Worm (Caenorhabditis elegans) whole organism, late embryonic: ENCODE measurements around the gene K10C9.4.

Experiments
- C38D4.7 ChIP-seq: fragments of 200-800 bp; sonication (Bioruptor generic); optimal IDR thresholded peaks from 2 replicates; lab custom pipeline; 2018; ENCODE audit warnings: mild to moderate bottlenecking, missing genetic modification characterization, moderate library complexity, missing compliant biosample characterization
- F13H6.1 ChIP-seq: sonication (generic microtip); optimal IDR thresholded peaks from 2 replicates; lab custom pipeline; 2016; ENCODE audit warnings: missing genetic modification characterization, missing compliant biosample characterization
- Y22D7AL.16 ChIP-seq: sonication (generic microtip); optimal IDR thresholded peaks from 2 replicates; lab custom pipeline; 2016; ENCODE audit warnings: missing genetic modification characterization, missing compliant biosample characterization
- ama-1 ChIP-seq: fragments of 150-350 bp; optimal IDR thresholded peaks from 2 replicates; lab custom pipeline; 2014
- ceh-19 ChIP-seq: fragments of 200-800 bp; sonication (Bioruptor generic); optimal IDR thresholded peaks from 2 replicates; lab custom pipeline; 2018; ENCODE audit warnings: mild to moderate bottlenecking, missing genetic modification characterization, missing compliant biosample characterization
- ceh-2 ChIP-seq: sonication (generic microtip); optimal IDR thresholded peaks from 2 replicates; lab custom pipeline; 2016; ENCODE audit warnings: missing genotype, missing genetic modification characterization, missing compliant biosample characterization
- ceh-22 ChIP-seq: sonication (generic microtip); optimal IDR thresholded peaks from 2 replicates; lab custom pipeline; 2017; ENCODE audit warnings: missing biosample characterization, missing genetic modification characterization
- ceh-24 ChIP-seq: sonication (generic microtip); optimal IDR thresholded peaks from 2 replicates; lab custom pipeline; 2016; ENCODE audit warnings: mild to moderate bottlenecking, missing genetic modification characterization, missing compliant biosample characterization
- ceh-30 ChIP-seq: fragments of 150-350 bp; optimal IDR thresholded peaks from 2 replicates; lab custom pipeline; 2014; ENCODE audit warnings: missing biosample characterization, missing genetic modification characterization
- ceh-45 ChIP-seq: fragments of 200-800 bp; sonication (Bioruptor generic); IDR thresholded peaks from 2 replicates; pipeline ENCODE4 v1.3.6; 2022; ENCODE audit warnings: missing genetic modification reagents, missing genetic modification characterization, missing compliant biosample characterization
- ceh-6 ChIP-seq: fragments of 200-800 bp; sonication (Bioruptor generic); optimal IDR thresholded peaks from 2 replicates; lab custom pipeline; 2018; ENCODE audit warnings: mild to moderate bottlenecking, missing genetic modification characterization, missing compliant biosample characterization
- elt-2 ChIP-seq: sonication (generic microtip); optimal IDR thresholded peaks from 2 replicates; lab custom pipeline; 2016; ENCODE audit warnings: missing genetic modification reagents, missing genetic modification characterization, missing compliant biosample characterization
- fax-1 ChIP-seq: sonication (generic microtip); optimal IDR thresholded peaks from 2 replicates; lab custom pipeline; 2016; ENCODE audit warnings: missing genotype, missing genetic modification characterization, missing compliant biosample characterization
- fkh-10 ChIP-seq: fragments of 150-350 bp; optimal IDR thresholded peaks from 2 replicates; lab custom pipeline; 2014; ENCODE audit warnings: missing biosample characterization, missing genetic modification reagents, missing genetic modification characterization
- fkh-6 ChIP-seq: sonication (generic microtip); optimal IDR thresholded peaks from 2 replicates; lab custom pipeline; 2016; ENCODE audit warnings: missing genetic modification characterization, missing compliant biosample characterization
- gmeb-2 ChIP-seq: sonication (generic microtip); optimal IDR thresholded peaks from 2 replicates; lab custom pipeline; 2016; ENCODE audit warnings: missing genetic modification characterization, inconsistent platforms, missing compliant biosample characterization
- hlh-13 ChIP-seq: fragments of 200-800 bp; sonication (Bioruptor generic); optimal IDR thresholded peaks from 2 replicates; lab custom pipeline; 2018; ENCODE audit warnings: mild to moderate bottlenecking, missing genetic modification characterization, missing compliant biosample characterization
- hlh-15 ChIP-seq: sonication (generic microtip); optimal IDR thresholded peaks from 2 replicates; lab custom pipeline; 2016; ENCODE audit warnings: missing genetic modification characterization, missing compliant biosample characterization
- hlh-8 ChIP-seq: sonication (generic microtip); optimal IDR thresholded peaks from 2 replicates; lab custom pipeline; 2016; ENCODE audit warnings: missing genotype, missing genetic modification characterization, missing compliant biosample characterization
- madf-2 ChIP-seq: sonication (generic microtip); optimal IDR thresholded peaks from 2 replicates; lab custom pipeline; 2017; ENCODE audit warnings: missing genetic modification characterization, missing compliant biosample characterization
- nfya-1 ChIP-seq: sonication (generic microtip); optimal IDR thresholded peaks from 2 replicates; lab custom pipeline; 2017; ENCODE audit warnings: missing genetic modification characterization, mild to moderate bottlenecking, missing compliant biosample characterization, antibody characterized with exemption, moderate library complexity
- nhr-11 ChIP-seq: fragments of 150-350 bp; optimal IDR thresholded peaks from 2 replicates; lab custom pipeline; 2014; ENCODE audit warnings: missing biosample characterization, missing genetic modification characterization
- odd-2 ChIP-seq: sonication (generic microtip); optimal IDR thresholded peaks from 2 replicates; lab custom pipeline; 2017; ENCODE audit warnings: antibody characterized with exemption, mild to moderate bottlenecking, missing genetic modification characterization, missing compliant biosample characterization
- pat-9 ChIP-seq: fragments of 200-800 bp; sonication (Bioruptor generic); optimal IDR thresholded peaks from 2 replicates; lab custom pipeline; 2018; ENCODE audit warnings: mild to moderate bottlenecking, missing genetic modification characterization, moderate library complexity, missing compliant biosample characterization
- pha-2 ChIP-seq: sonication (generic microtip); optimal IDR thresholded peaks from 2 replicates; lab custom pipeline; 2017; ENCODE audit warnings: mild to moderate bottlenecking, missing genetic modification characterization, missing compliant biosample characterization
- pha-4 ChIP-seq: fragments of 150-350 bp; optimal IDR thresholded peaks from 2 replicates; lab custom pipeline; 2018; ENCODE audit warnings: missing biosample characterization, missing genetic modification reagents, missing genetic modification characterization
- ref-2 ChIP-seq: sonication (generic microtip); optimal IDR thresholded peaks from 2 replicates; lab custom pipeline; 2016; ENCODE audit warnings: missing genetic modification characterization, missing compliant biosample characterization
- sdc-2 ChIP-seq: sonication (generic microtip); optimal IDR thresholded peaks from 2 replicates; lab custom pipeline; 2016; ENCODE audit warnings: missing genotype, missing genetic modification characterization, missing compliant biosample characterization
- sox-2 ChIP-seq: fragments of 200-800 bp; sonication (Bioruptor generic); IDR thresholded peaks from 2 replicates; pipeline ENCODE4 v1.3.6; 2022; ENCODE audit warnings: missing genetic modification reagents, missing genetic modification characterization, missing compliant biosample characterization
- sox-4 ChIP-seq: sonication (generic microtip); optimal IDR thresholded peaks from 2 replicates; lab custom pipeline; 2017; ENCODE audit warnings: mild to moderate bottlenecking, missing genetic modification characterization, inconsistent platforms, missing compliant biosample characterization
- tbx-2 ChIP-seq: sonication (generic microtip); optimal IDR thresholded peaks from 2 replicates; lab custom pipeline; 2016; ENCODE audit warnings: missing genetic modification characterization, missing compliant biosample characterization
- ttx-3 ChIP-seq: sonication (generic microtip); optimal IDR thresholded peaks from 2 replicates; lab custom pipeline; 2016; ENCODE audit warnings: missing genetic modification reagents, missing genetic modification characterization, missing compliant biosample characterization
- unc-3 ChIP-seq, 2 experiments: fragments of 200-800 bp in 1 of 2; sonication (Bioruptor generic) in 1 of 2; sonication (generic microtip) in 1 of 2; conservative IDR thresholded peaks in 1 of 2; optimal IDR thresholded peaks in 1 of 2; 2 replicates each; pipeline versions ENCODE4 v1.3.6 to Lab custom; 2016 to 2022; ENCODE audit warnings: missing compliant biosample characterization in 2 of 2, missing genetic modification characterization in 2 of 2, missing genetic modification reagents in 1 of 2
- ztf-16 ChIP-seq: sonication (generic microtip); optimal IDR thresholded peaks from 2 replicates; lab custom pipeline; 2017; ENCODE audit warnings: missing genetic modification characterization, missing compliant biosample characterization

K10C9.4 gene

ce11 chrV:1017196-1017595 is 35.6 kb downstream of the K10C9.4 start:
- TF ChIP-seq ceh-19 (GFP tag; lab: Kevin White, UChicago), result no peak
- no peak for TF ChIP-seq tbx-2 (tag; lab: Kevin White, UChicago)
- TF ChIP-seq ceh-45 (GFP tag; lab: Robert Waterston, UW), result no peak
- TF ChIP-seq unc-3 (GFP tag; conservative IDR thresholded peaks at IDR 0.05; lab: Robert Waterston, UW), result no peak
- no peak for TF ChIP-seq unc-3 (tag; optimal IDR thresholded peaks at IDR 0.05; lab: Kevin White, UChicago)
- peak; percentile 76 for TF ChIP-seq nfya-1
- TF ChIP-seq, all 69 proteins: peak for 1

ce11 chrV:1015194-1015593 is 37.6 kb downstream of the K10C9.4 start:
- no peak for TF ChIP-seq tbx-2 (tag; lab: Kevin White, UChicago)
- no peak for TF ChIP-seq pha-4
- TF ChIP-seq gmeb-2 (tag; lab: Kevin White, UChicago), result no peak
- no peak for TF ChIP-seq elt-2
- TF ChIP-seq ceh-30 (tag; lab: Kevin White, UChicago), result no peak
- no peak for TF ChIP-seq sdc-2 (tag; lab: Kevin White, UChicago)
- TF ChIP-seq nfya-1, result peak; percentile 93
- TF ChIP-seq fax-1 (tag; lab: Kevin White, UChicago), result no peak

ce11 chrV:1013637-1014036 is 39.2 kb downstream of the K10C9.4 start:
- no peak for TF ChIP-seq ceh-22 (tag; lab: Kevin White, UChicago)
- no peak for TF ChIP-seq fkh-6 (tag; lab: Kevin White, UChicago)
- no peak for TF ChIP-seq nhr-11 (tag; lab: Kevin White, UChicago)
- no peak for TF ChIP-seq ref-2 (tag; lab: Kevin White, UChicago)
- no peak for TF ChIP-seq hlh-15 (tag; lab: Kevin White, UChicago)
- TF ChIP-seq Y22D7AL.16 (tag; lab: Kevin White, UChicago), result no peak
- TF ChIP-seq ceh-6 (GFP tag; lab: Kevin White, UChicago), result no peak
- TF ChIP-seq gmeb-2 (tag; lab: Kevin White, UChicago), result no peak
- no peak for TF ChIP-seq nfya-1
- TF ChIP-seq sox-4, result no peak
- no peak for TF ChIP-seq fkh-10
- no peak for TF ChIP-seq hlh-8 (tag; lab: Kevin White, UChicago)
- TF ChIP-seq ama-1 (lab: Kevin White, UChicago), result no peak
- TF ChIP-seq sox-2 (GFP tag; lab: Robert Waterston, UW), result no peak
- no peak for TF ChIP-seq odd-2 (tag; lab: Kevin White, UChicago)
- TF ChIP-seq pha-2, result no peak
- TF ChIP-seq F13H6.1, result no peak

ce11 chrV:1009037-1009436 is 43.8 kb downstream of the K10C9.4 start:
- TF ChIP-seq ceh-6 (GFP tag; lab: Kevin White, UChicago), result no peak
- TF ChIP-seq pat-9 (tag; lab: Kevin White, UChicago), result no peak
- no peak for TF ChIP-seq F13H6.1
- TF ChIP-seq ceh-24 (tag; lab: Kevin White, UChicago), result no peak
- no peak for TF ChIP-seq C38D4.7 (GFP tag; lab: Kevin White, UChicago)
- no peak for TF ChIP-seq ttx-3
- no peak for TF ChIP-seq ceh-2 (tag; lab: Kevin White, UChicago)
- TF ChIP-seq, all 69 proteins: peak for 0

ce11 chrV:1008503-1008902 is 44.3 kb downstream of the K10C9.4 start, which contains the start of gene ergo-1:
ergo-1 (plus strand) TSS chrV:1008803.
- TF ChIP-seq pha-2 (no peak), nhr-11 (tag; lab: Kevin White, UChicago) (no peak), hlh-13 (no peak), ama-1 (lab: Kevin White, UChicago) (no peak), madf-2 (no peak), ztf-16 (tag; lab: Kevin White, UChicago) (no peak), ref-2 (tag; lab: Kevin White, UChicago) (no peak), ceh-45 (GFP tag; lab: Robert Waterston, UW) (no peak), ceh-30 (tag; lab: Kevin White, UChicago) (no peak)
